Worm (Caenorhabditis elegans): ENCODE measurements around the gene hpx-2.

- TF ChIP-seq ceh-24 (tag; optimal IDR thresholded peaks at IDR 0.05) (no peak), ceh-22 (tag; optimal IDR thresholded peaks at IDR 0.05) (no peak), pag-3 (tag; optimal IDR thresholded peaks at IDR 0.05; ENCODE audit: borderline replicate concordance) (no peak), eyg-1 (tag; optimal IDR thresholded peaks at IDR 0.05) (no peak), F13H6.1 (tag; optimal IDR thresholded peaks at IDR 0.05) (no peak), C08G9.2 (tag; optimal IDR thresholded peaks at IDR 0.05) (no peak), fax-1 (tag; optimal IDR thresholded peaks at IDR 0.05) (no peak), syd-9 (tag; optimal IDR thresholded peaks at IDR 0.05) (no peak), unc-55 (GFP tag; optimal IDR thresholded peaks at IDR 0.05) (no peak), fkh-6 (tag; optimal IDR thresholded peaks at IDR 0.05) (no peak), elt-4 (tag; optimal IDR thresholded peaks at IDR 0.05) (no peak), pqm-1 (tag; optimal IDR thresholded peaks at IDR 0.05) (no peak)
Measured at ce11 chrV:13854306-13854705, 4.0 kb downstream of the hpx-2 start, which contains the start of gene ttr-21.

Measured in whole organism, late embryonic.